Fruit fly (Drosophila melanogaster) whole organism, adult: ENCODE measurements around the gene Npc2d.

ENCODE experiments used
- CG12768 ChIP-seq: fragments of 200-800 bp; sonication (Bioruptor generic); optimal IDR thresholded peaks from 2 replicates; lab custom pipeline; 2017; ENCODE audit warnings: missing biosample characterization, missing genetic modification characterization, mild to moderate bottlenecking, moderate library complexity, missing genetic modification reagents
- Mnt ChIP-seq: fragments of 200-800 bp; sonication (Bioruptor generic); optimal IDR thresholded peaks from 2 replicates; lab custom pipeline; 2016; ENCODE audit warnings: missing biosample characterization, mild to moderate bottlenecking, missing genetic modification characterization
- cic ChIP-seq: fragments of 200-800 bp; sonication (Bioruptor generic); optimal IDR thresholded peaks from 2 replicates; lab custom pipeline; 2017; ENCODE audit warnings: missing biosample characterization, mild to moderate bottlenecking, missing genetic modification characterization, moderate library complexity

dm6 chr3R:10062324-10062723 lies 6.4 kb upstream of the Npc2d start, which contains the start of gene CG33630:
- TF ChIP-seq CG12768 (no peak), cic (GFP tag; lab: Kevin White, UChicago) (no peak), Mnt (GFP tag; lab: Kevin White, UChicago) (no peak)
